Fruit fly (Drosophila melanogaster) whole organism, wandering third instar larva: Measurements from ENCODE around the gene U4-U6-60K.

Experiments used
- Abd-B ChIP-seq: fragments of >200 bp; optimal IDR thresholded peaks from 2 replicates; lab custom pipeline; 2017; ENCODE audit warnings: missing biosample characterization, missing genetic modification characterization
- CG9705 ChIP-seq: fragments of 200-800 bp; sonication (Bioruptor generic); optimal IDR thresholded peaks from 2 replicates; lab custom pipeline; 2018; ENCODE audit warnings: missing biosample characterization, mild to moderate bottlenecking, missing genetic modification characterization
- Dfd ChIP-seq: fragments of >200 bp; optimal IDR thresholded peaks from 2 replicates; lab custom pipeline; 2017; ENCODE audit warnings: missing biosample characterization, missing genetic modification characterization
- Dif ChIP-seq: fragments of 200-275, 200-300 bp; sonication (Bioruptor generic); optimal IDR thresholded peaks from 2 replicates; lab custom pipeline; 2018; ENCODE audit warnings: missing biosample characterization, missing genetic modification characterization; ENCODE audit not compliant: partially characterized antibody
- GATAd ChIP-seq: sonication (Bioruptor generic); optimal IDR thresholded peaks from 2 replicates; lab custom pipeline; 2016; ENCODE audit warnings: missing biosample characterization, missing genetic modification characterization
- HLH106 ChIP-seq: fragments of 200-800 bp; optimal IDR thresholded peaks from 3 replicates; lab custom pipeline; 2019; ENCODE audit warnings: missing biosample characterization, mild to moderate bottlenecking, missing genetic modification characterization, moderate library complexity
- Hnf4 ChIP-seq: fragments of 200-800 bp; sonication (Bioruptor generic); optimal IDR thresholded peaks from 2 replicates; lab custom pipeline; 2016; ENCODE audit warnings: missing biosample characterization, mild to moderate bottlenecking, missing genetic modification characterization
- Hr78 ChIP-seq: fragments of >200 bp; optimal IDR thresholded peaks from 2 replicates; lab custom pipeline; 2017; ENCODE audit warnings: missing biosample characterization, missing genetic modification characterization
- Hr83 ChIP-seq: fragments of 200-300 bp; sonication (Bioruptor generic); optimal IDR thresholded peaks from 2 replicates; lab custom pipeline; 2016; ENCODE audit warnings: missing biosample characterization, mild to moderate bottlenecking, missing genetic modification characterization, moderate library complexity; ENCODE audit not compliant: poor library complexity, severe bottlenecking
- Mio ChIP-seq: sonication (Bioruptor generic); optimal IDR thresholded peaks from 2 replicates; lab custom pipeline; 2016; ENCODE audit warnings: missing biosample characterization, missing genetic modification characterization
- Myc ChIP-seq: fragments of >200 bp; optimal IDR thresholded peaks from 2 replicates; lab custom pipeline; 2017
- N ChIP-seq: fragments of >200 bp; optimal IDR thresholded peaks from 2 replicates; lab custom pipeline; 2018; ENCODE audit warnings: missing biosample characterization, missing external identifiers, missing genetic modification characterization
- OdsH ChIP-seq: fragments of 200-800 bp; sonication (Bioruptor generic); optimal IDR thresholded peaks from 2 replicates; lab custom pipeline; 2016; ENCODE audit warnings: missing biosample characterization, mild to moderate bottlenecking, missing genetic modification characterization
- Rel ChIP-seq, 2 experiments: fragments of 200-800 bp; sonication (Bioruptor generic) in 1 of 2; optimal IDR thresholded peaks; 2 replicates in 1 of 2; 3 replicates in 1 of 2; lab custom pipeline; 2016 to 2019; ENCODE audit warnings: mild to moderate bottlenecking in 2 of 2, missing biosample characterization in 2 of 2, missing genetic modification characterization in 2 of 2, moderate library complexity in 1 of 2
- Sp1 ChIP-seq: fragments of 200-800 bp; sonication (Bioruptor generic); optimal IDR thresholded peaks from 3 replicates; lab custom pipeline; 2019; ENCODE audit warnings: missing biosample characterization, mild to moderate bottlenecking, missing genetic modification characterization, moderate library complexity
- Vsx2 ChIP-seq: fragments of 200-300, 225-300 bp; sonication (Bioruptor generic); optimal IDR thresholded peaks from 2 replicates; lab custom pipeline; 2018; ENCODE audit warnings: missing biosample characterization, missing genetic modification characterization; ENCODE audit not compliant: partially characterized antibody
- br ChIP-seq: fragments of 200-800 bp; sonication (Bioruptor generic); optimal IDR thresholded peaks from 2 replicates; lab custom pipeline; 2016; ENCODE audit warnings: missing biosample characterization, missing genetic modification characterization
- brk ChIP-seq: fragments of 200-800 bp; sonication (Bioruptor generic); optimal IDR thresholded peaks from 2 replicates; lab custom pipeline; 2016; ENCODE audit warnings: missing biosample characterization, mild to moderate bottlenecking, missing genetic modification characterization
- dl ChIP-seq, 2 experiments: fragments of 175-275, 200-275 bp in 1 of 2; fragments of 200-275 bp in 1 of 2; sonication (Bioruptor generic); optimal IDR thresholded peaks; lab custom pipeline; 2018; ENCODE audit warnings: mild to moderate bottlenecking in 2 of 2, missing biosample characterization in 2 of 2, missing genetic modification characterization in 2 of 2, moderate library complexity in 2 of 2; ENCODE audit not compliant: partially characterized antibody in 2 of 2, insufficient read depth in 1 of 2
- dmrt93B ChIP-seq: fragments of 200-800 bp; sonication (Bioruptor generic); optimal IDR thresholded peaks from 2 replicates; lab custom pipeline; 2018; ENCODE audit warnings: missing biosample characterization, mild to moderate bottlenecking, missing genetic modification characterization
- ey ChIP-seq: fragments of 200-800 bp; sonication (Bioruptor generic); optimal IDR thresholded peaks from 2 replicates; lab custom pipeline; 2016; ENCODE audit warnings: missing biosample characterization, missing genetic modification characterization
- foxo ChIP-seq, 2 experiments: fragments of 200-800 bp; sonication (Bioruptor generic); optimal IDR thresholded peaks; 2 replicates in 1 of 2; 3 replicates in 1 of 2; lab custom pipeline; 2016 to 2017; ENCODE audit warnings: missing biosample characterization in 2 of 2, missing genetic modification characterization in 2 of 2
- fru ChIP-seq: fragments of 200-800 bp; sonication (Bioruptor generic); optimal IDR thresholded peaks from 3 replicates; lab custom pipeline; 2016; ENCODE audit warnings: missing biosample characterization, mild to moderate bottlenecking, missing genetic modification characterization
- h ChIP-seq: fragments of 200-800 bp; sonication (Bioruptor generic); optimal IDR thresholded peaks from 3 replicates; lab custom pipeline; 2016; ENCODE audit warnings: missing biosample characterization, mild to moderate bottlenecking, missing genetic modification characterization
- lola ChIP-seq: fragments of >200 bp; optimal IDR thresholded peaks from 2 replicates; lab custom pipeline; 2017; ENCODE audit warnings: missing biosample characterization, missing genetic modification characterization
- pan ChIP-seq: fragments of >200 bp; optimal IDR thresholded peaks from 2 replicates; lab custom pipeline; 2017
- psq ChIP-seq: fragments of 200-800 bp; sonication (Bioruptor generic); optimal IDR thresholded peaks from 3 replicates; lab custom pipeline; 2017; ENCODE audit warnings: missing biosample characterization, mild to moderate bottlenecking, missing genetic modification characterization, moderate library complexity
- rgr ChIP-seq: fragments of 200-800 bp; sonication (Bioruptor generic); optimal IDR thresholded peaks from 3 replicates; lab custom pipeline; 2016; ENCODE audit warnings: missing biosample characterization, mild to moderate bottlenecking, missing genetic modification characterization
- sv ChIP-seq: fragments of 200-800 bp; sonication (Bioruptor generic); optimal IDR thresholded peaks from 3 replicates; lab custom pipeline; 2016; ENCODE audit warnings: missing biosample characterization, missing genetic modification characterization
- tai ChIP-seq: sonication (Bioruptor generic); optimal IDR thresholded peaks from 2 replicates; lab custom pipeline; 2016; ENCODE audit warnings: missing biosample characterization, missing genetic modification characterization
- usp ChIP-seq: fragments of >200 bp; optimal IDR thresholded peaks from 2 replicates; lab custom pipeline; 2017; ENCODE audit warnings: missing biosample characterization, missing genetic modification characterization
- woc ChIP-seq: sonication (Bioruptor generic); optimal IDR thresholded peaks from 2 replicates; lab custom pipeline; 2016; ENCODE audit warnings: missing biosample characterization, mild to moderate bottlenecking, missing genetic modification characterization

The U4-U6-60K gene

DNA sequence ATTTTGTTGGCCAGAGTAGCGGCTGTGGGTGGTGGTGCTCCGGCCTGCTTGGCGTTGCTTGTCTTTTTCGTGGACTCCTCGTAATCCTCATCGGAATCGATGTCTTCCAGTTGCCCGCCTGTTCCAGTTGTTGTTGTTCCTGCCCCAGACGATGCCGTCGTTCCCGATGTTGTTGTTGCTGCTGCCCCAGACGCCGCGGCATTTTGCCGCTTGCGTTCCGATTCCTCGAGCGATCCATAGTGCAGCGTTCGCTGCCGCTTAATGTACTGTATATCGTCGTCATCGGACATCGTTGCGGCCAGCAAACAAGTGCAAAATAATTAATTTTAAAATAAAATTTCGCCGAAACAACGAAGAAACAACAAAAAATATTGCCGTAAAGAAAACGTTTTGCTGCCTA, 220 bp downstream of the U4-U6-60K start:
- TF ChIP-seq lola (GFP tag; lab: Kevin White, UChicago) (no peak), fru (GFP tag; lab: Kevin White, UChicago) (no peak), GATAd (GFP tag; lab: Kevin White, UChicago) (no peak), pan (lab: Kevin White, UChicago) (no peak), Myc (lab: Kevin White, UChicago) (no peak), usp (no peak), dl (GFP tag; optimal IDR thresholded peaks at IDR 0.05; lab: Kevin White, UChicago; ENCODE audit: insufficient read depth in 1 of 2, partially characterized antibody in 2 of 2) (no peak), foxo (GFP tag; optimal IDR thresholded peaks at IDR 0.05; lab: Kevin White, UChicago) (no peak), Abd-B (GFP tag; lab: Kevin White, UChicago) (no peak), Dfd (GFP tag; lab: Kevin White, UChicago) (no peak), Dif (no peak), brk (GFP tag; lab: Kevin White, UChicago) (no peak), Hnf4 (GFP tag; lab: Kevin White, UChicago) (no peak), Hr83 (no peak), br (GFP tag; lab: Kevin White, UChicago) (no peak)

- no peak for TF ChIP-seq N (GFP tag; lab: Kevin White, UChicago)
- TF ChIP-seq Hr83, result no peak
- TF ChIP-seq Vsx2 (GFP tag; lab: Kevin White, UChicago), result no peak
- peak in 1 of 2 experiments; percentile 11 for TF ChIP-seq foxo (GFP tag; optimal IDR thresholded peaks at IDR 0.05; lab: Kevin White, UChicago)
- TF ChIP-seq HLH106 (tag; lab: Kevin White, UChicago), result peak; percentile 15
- peak; percentile 5 for TF ChIP-seq h (GFP tag; lab: Kevin White, UChicago)
- TF ChIP-seq rgr (GFP tag; lab: Kevin White, UChicago), result peak; percentile 38
These were observed 6.9 kb downstream of the U4-U6-60K start for dm6 chr3L:17506830-17507229.

- TF ChIP-seq OdsH (GFP tag; lab: Kevin White, UChicago), result peak; percentile 76
- TF ChIP-seq br (GFP tag; lab: Kevin White, UChicago), result peak; percentile 54
- no peak for TF ChIP-seq sv (GFP tag; lab: Kevin White, UChicago)
- no peak for TF ChIP-seq brk (GFP tag; lab: Kevin White, UChicago)
- TF ChIP-seq Rel (GFP tag; optimal IDR thresholded peaks at IDR 0.05; lab: Kevin White, UChicago), result no peak
- TF ChIP-seq Rel (tag; optimal IDR thresholded peaks at IDR 0.05; lab: Kevin White, UChicago), result peak; percentile 14
- TF ChIP-seq Mio (GFP tag; lab: Kevin White, UChicago), result no peak
- TF ChIP-seq Myc (lab: Kevin White, UChicago), result no peak
- TF ChIP-seq dl (GFP tag; optimal IDR thresholded peaks at IDR 0.05; lab: Kevin White, UChicago; ENCODE audit: insufficient read depth in 1 of 2, partially characterized antibody in 2 of 2), result no peak
- TF ChIP-seq h (GFP tag; lab: Kevin White, UChicago), result peak; percentile 79
- peak; percentile 71 for TF ChIP-seq Sp1 (GFP tag; lab: Kevin White, UChicago)
- TF ChIP-seq CG9705 (GFP tag; lab: Kevin White, UChicago), result no peak
- no peak for TF ChIP-seq tai
- TF ChIP-seq HLH106 (tag; lab: Kevin White, UChicago), result peak; percentile 69
- peak in 1 of 2 experiments; percentile 81 for TF ChIP-seq foxo (GFP tag; optimal IDR thresholded peaks at IDR 0.05; lab: Kevin White, UChicago)
- peak; percentile 73 for TF ChIP-seq fru (GFP tag; lab: Kevin White, UChicago)
- peak; percentile 67 for TF ChIP-seq rgr (GFP tag; lab: Kevin White, UChicago)
- no peak for TF ChIP-seq Hr78 (GFP tag; lab: Kevin White, UChicago)
- no peak for TF ChIP-seq usp
- no peak for TF ChIP-seq GATAd (GFP tag; lab: Kevin White, UChicago)
- peak; percentile 31 for TF ChIP-seq dmrt93B (GFP tag; lab: Kevin White, UChicago)
- TF ChIP-seq psq (GFP tag; lab: Kevin White, UChicago), result peak; percentile 72
- no peak for TF ChIP-seq Hnf4 (GFP tag; lab: Kevin White, UChicago)
- TF ChIP-seq Hr83, result no peak
- TF ChIP-seq woc, result no peak
- no peak for TF ChIP-seq pan (lab: Kevin White, UChicago)
- no peak for TF ChIP-seq Dif
- TF ChIP-seq ey (GFP tag; lab: Kevin White, UChicago), result peak; percentile 77
These were observed 7.5 kb downstream of the U4-U6-60K start for dm6 chr3L:17506005-17506760.
